Fruit fly (Drosophila melanogaster): ENCODE results near the gene Fer1.

- TF ChIP-seq Abd-B (GFP tag; optimal IDR thresholded peaks at IDR 0.05): no peak
- TF ChIP-seq Mio (GFP tag; optimal IDR thresholded peaks at IDR 0.05): no peak
These were observed 49.4 kb upstream of the Fer1 start, which contains the start of gene alphaTub84B for dm6 chr3R:7086377-7087200.
